Worm (Caenorhabditis elegans): ENCODE results near the gene acr-16.

DNA sequence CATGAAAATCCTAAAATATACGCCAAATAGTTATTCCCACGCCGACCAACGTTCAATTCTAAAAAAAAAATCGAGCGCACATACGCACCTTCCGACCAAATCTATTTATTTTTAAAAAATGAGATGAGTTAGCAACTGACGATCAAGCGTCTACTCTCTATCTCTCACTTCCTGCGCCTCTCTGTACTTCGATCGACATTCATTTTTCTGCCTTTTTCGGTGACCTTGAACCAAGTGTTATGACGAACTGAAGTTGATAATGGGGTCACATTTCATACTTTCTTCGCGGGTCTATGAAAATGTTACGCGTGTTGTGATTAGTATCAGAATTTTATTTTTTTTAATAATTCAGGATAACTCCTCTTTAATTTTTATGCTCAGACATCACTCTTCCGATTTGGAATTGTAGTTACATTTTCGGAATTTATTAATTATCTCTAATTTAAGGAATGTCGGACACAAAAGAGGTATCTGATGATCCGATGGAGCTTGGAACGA, 46.4 kb downstream of the acr-16 start, which contains the start of gene smk-1:
- TF ChIP-seq F16B12.6 (tag; optimal IDR thresholded peaks at IDR 0.05) (no peak), mdl-1 (tag; optimal IDR thresholded peaks at IDR 0.05) (peak in 1 of 2 experiments; percentile 11), egl-27 (tag; optimal IDR thresholded peaks at IDR 0.05) (no peak), lin-35 (GFP tag; optimal IDR thresholded peaks at IDR 0.05) (peak in 1 of 2 experiments; percentile 16), unc-62 (GFP tag; optimal IDR thresholded peaks at IDR 0.05) (no peak), nhr-28 (tag; optimal IDR thresholded peaks at IDR 0.05) (no peak)
